Worm (Caenorhabditis elegans) whole organism, early embryonic: ENCODE data around the gene Y45F10D.7.

ENCODE experiments used
- B0310.2 ChIP-seq: sonication (generic microtip); optimal IDR thresholded peaks from 2 replicates; lab custom pipeline; 2016; ENCODE audit warnings: mild to moderate bottlenecking, missing genetic modification characterization, missing compliant biosample characterization
- F13C5.2 ChIP-seq: sonication (generic microtip); optimal IDR thresholded peaks from 2 replicates; lab custom pipeline; 2017; ENCODE audit warnings: mild to moderate bottlenecking, missing genetic modification characterization, inconsistent platforms, missing compliant biosample characterization
- aly-1 ChIP-seq: sonication (generic microtip); optimal IDR thresholded peaks from 2 replicates; lab custom pipeline; 2016; ENCODE audit warnings: missing genetic modification characterization, missing compliant biosample characterization
- ama-1 ChIP-seq: fragments of 150-350 bp; optimal IDR thresholded peaks from 2 replicates; lab custom pipeline; 2014
- ceh-13 ChIP-seq: fragments of 200-800 bp; sonication (Bioruptor generic); optimal IDR thresholded peaks from 2 replicates; lab custom pipeline; 2018; ENCODE audit warnings: mild to moderate bottlenecking, missing genetic modification characterization, missing compliant biosample characterization
- ceh-36 ChIP-seq: sonication (generic microtip); optimal IDR thresholded peaks from 2 replicates; lab custom pipeline; 2016; ENCODE audit warnings: missing genetic modification characterization, inconsistent platforms, missing compliant biosample characterization
- ets-7 ChIP-seq: sonication (generic microtip); optimal IDR thresholded peaks from 2 replicates; lab custom pipeline; 2016; ENCODE audit warnings: missing genotype, missing genetic modification characterization, missing compliant biosample characterization
- flt-1 ChIP-seq: fragments of 200-800 bp; sonication (Bioruptor generic); IDR thresholded peaks from 2 replicates; pipeline ENCODE4 v1.3.6; 2022; ENCODE audit warnings: missing genetic modification characterization, missing compliant biosample characterization
- hmbx-1 ChIP-seq: sonication (generic microtip); optimal IDR thresholded peaks from 2 replicates; lab custom pipeline; 2016; ENCODE audit warnings: mild to moderate bottlenecking, missing genetic modification characterization, missing compliant biosample characterization
- hmg-4 ChIP-seq: fragments of 200-800 bp; sonication (Bioruptor generic); optimal IDR thresholded peaks from 2 replicates; lab custom pipeline; 2018; ENCODE audit warnings: mild to moderate bottlenecking, missing genetic modification characterization, missing compliant biosample characterization
- hnd-1 ChIP-seq: sonication (generic microtip); optimal IDR thresholded peaks from 2 replicates; lab custom pipeline; 2016; ENCODE audit warnings: missing genetic modification characterization, missing compliant biosample characterization
- pes-1 ChIP-seq: fragments of 200-800 bp; sonication (Bioruptor generic); IDR thresholded peaks from 2 replicates; pipeline ENCODE4 v1.3.6; 2022; ENCODE audit warnings: missing genetic modification reagents, missing genetic modification characterization, missing compliant biosample characterization
- scrt-1 ChIP-seq: fragments of 200-800 bp; sonication (Bioruptor generic); IDR thresholded peaks from 2 replicates; pipeline ENCODE4 v1.3.6; 2022; ENCODE audit warnings: missing genetic modification characterization, missing compliant biosample characterization
- sea-1 ChIP-seq: fragments of 200-800 bp; sonication (Bioruptor generic); conservative IDR thresholded peaks from 2 replicates; pipeline ENCODE4 v1.3.6; 2022; ENCODE audit warnings: missing genetic modification characterization, missing compliant biosample characterization
- tbx-11 ChIP-seq: fragments of 200-800 bp; sonication (Bioruptor generic); IDR thresholded peaks from 2 replicates; pipeline ENCODE4 v1.3.6; 2022; ENCODE audit warnings: missing genetic modification characterization, missing compliant biosample characterization
- tbx-37 ChIP-seq: fragments of 200-800 bp; sonication (Bioruptor generic); conservative IDR thresholded peaks from 2 replicates; pipeline ENCODE4 v1.3.6; 2022; ENCODE audit warnings: missing genetic modification reagents, missing genetic modification characterization, missing compliant biosample characterization
- tra-4 ChIP-seq: sonication (generic microtip); optimal IDR thresholded peaks from 2 replicates; lab custom pipeline; 2017; ENCODE audit warnings: missing genetic modification characterization, missing compliant biosample characterization

Y45F10D.7 gene

ce11 chrIV:13788652-13789051 is at the start of gene Y45F10D.7, which contains the start of gene sas-6:
Gene Y45F10D.7, plus strand, starts transcription at chrIV:13788907.
Gene sas-6, minus strand, starts transcription at chrIV:13788731.
- TF ChIP-seq pes-1 (GFP tag; lab: Robert Waterston, UW) (0 out of 2 replicates have a peak, but pooled peaks have one; percentile 47), ets-7 (no peak), tra-4 (tag; lab: Kevin White, UChicago) (no peak), flt-1 (GFP tag; lab: Robert Waterston, UW) (0 out of 2 replicates have a peak, but pooled peaks have one; percentile 22), scrt-1 (GFP tag; lab: Robert Waterston, UW) (no peak), hnd-1 (no peak), tbx-11 (GFP tag; lab: Robert Waterston, UW) (0 out of 2 replicates have a peak, but pooled peaks have one; percentile 40), sea-1 (no peak), F13C5.2 (peak; percentile 84), ama-1 (lab: Kevin White, UChicago) (no peak)

DNA sequence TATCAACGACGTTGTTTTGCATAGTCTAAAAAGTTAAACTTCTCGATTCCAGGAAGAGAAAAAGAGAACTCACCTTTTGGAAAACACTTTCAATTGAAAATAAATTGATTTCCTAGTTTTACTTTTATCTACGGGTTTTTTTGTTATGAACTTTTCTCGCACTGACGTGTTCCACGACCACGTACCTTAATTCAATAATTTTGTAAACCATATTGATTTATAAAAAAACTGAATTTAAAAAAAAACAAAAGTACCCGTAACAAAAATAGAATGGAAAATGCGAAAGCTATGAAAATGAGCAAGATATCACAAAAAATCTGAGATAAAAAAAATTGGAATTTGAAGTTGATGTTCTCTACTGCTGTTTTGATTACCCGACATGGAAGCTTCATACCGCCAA is 46.5 kb upstream of the Y45F10D.7 start, which contains the start of gene C47A4.3:
Gene C47A4.3, minus strand, starts transcription at position 101 of the 400 bp plus-strand sequence.
- TF ChIP-seq flt-1 (GFP tag; lab: Robert Waterston, UW) (no peak), hmg-4 (GFP tag; lab: Kevin White, UChicago) (no peak), ceh-13 (GFP tag; lab: Kevin White, UChicago) (no peak), sea-1 (no peak)

ce11 chrIV:13745409-13745808 is 43.3 kb upstream of the Y45F10D.7 start, which contains the start of gene C47A4.5:
Gene C47A4.5, plus strand, starts transcription at chrIV:13745709.
- TF ChIP-seq tra-4 (tag; lab: Kevin White, UChicago), result no peak

DNA sequence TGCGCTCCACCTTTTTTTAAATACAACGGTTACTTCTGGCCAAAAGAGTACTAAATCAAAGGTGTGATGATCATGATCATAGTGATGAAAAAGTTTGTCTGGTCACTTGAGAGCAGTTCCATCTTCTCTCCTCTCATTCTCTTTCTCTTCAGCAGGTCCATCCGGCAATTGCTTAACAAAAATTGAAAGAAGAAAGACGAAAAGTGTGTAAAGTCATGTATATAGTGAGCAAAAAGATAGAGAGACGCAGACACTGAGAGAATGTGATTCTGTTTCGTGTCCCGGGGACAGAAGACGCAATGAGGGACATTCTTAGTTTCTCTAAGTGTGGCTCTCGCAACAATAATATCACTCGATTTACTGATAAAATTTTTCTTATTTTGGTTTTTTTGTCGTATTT is 39.9 kb upstream of the Y45F10D.7 start:
- TF ChIP-seq hmbx-1 (tag; lab: Kevin White, UChicago) (no peak), B0310.2 (tag; lab: Kevin White, UChicago) (no peak), hmg-4 (GFP tag; lab: Kevin White, UChicago) (no peak), ceh-13 (GFP tag; lab: Kevin White, UChicago) (no peak), hnd-1 (no peak), scrt-1 (GFP tag; lab: Robert Waterston, UW) (no peak), tbx-11 (GFP tag; lab: Robert Waterston, UW) (no peak), tbx-37 (GFP tag; lab: Robert Waterston, UW) (no peak), sea-1 (no peak), ama-1 (lab: Kevin White, UChicago) (no peak), ets-7 (no peak)

DNA sequence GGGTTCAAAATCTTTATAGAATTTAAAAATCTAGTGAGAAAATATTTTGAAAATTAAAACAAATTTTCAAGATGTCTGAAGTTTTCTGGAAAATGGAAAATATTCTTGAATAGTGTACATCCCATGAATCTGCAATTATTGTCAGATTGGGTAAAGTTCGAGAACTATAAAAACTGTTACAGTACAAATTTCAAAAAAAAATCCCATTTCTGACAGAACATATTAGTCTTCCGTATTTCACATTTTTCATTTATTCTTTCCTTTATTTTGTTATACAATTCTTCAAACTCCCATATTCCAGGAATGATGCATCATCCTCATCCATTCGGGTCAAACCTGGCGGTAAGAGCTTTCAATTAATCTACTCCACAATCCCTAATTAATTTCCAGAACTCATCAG is 38.7 kb upstream of the Y45F10D.7 start, which contains the start of gene sorb-1:
Gene sorb-1, plus strand, starts transcription at position 301 of the 400 bp plus-strand sequence.
- TF ChIP-seq B0310.2 (tag; lab: Kevin White, UChicago) (no peak), ceh-13 (GFP tag; lab: Kevin White, UChicago) (no peak), F13C5.2 (no peak)

- no peak for TF ChIP-seq scrt-1 (GFP tag; lab: Robert Waterston, UW)
- TF ChIP-seq ets-7, result no peak
- no peak for TF ChIP-seq sea-1
- no peak for TF ChIP-seq hnd-1
- no peak for TF ChIP-seq tra-4 (tag; lab: Kevin White, UChicago)
- no peak for TF ChIP-seq aly-1 (tag; lab: Kevin White, UChicago)
- TF ChIP-seq ceh-36, result no peak
- TF ChIP-seq ama-1 (lab: Kevin White, UChicago), result no peak
- TF ChIP-seq flt-1 (GFP tag; lab: Robert Waterston, UW), result no peak
- no peak for TF ChIP-seq B0310.2 (tag; lab: Kevin White, UChicago)
- no peak for TF ChIP-seq tbx-37 (GFP tag; lab: Robert Waterston, UW)
- TF ChIP-seq hmg-4 (GFP tag; lab: Kevin White, UChicago), result no peak
Measured at ce11 chrIV:13755619-13756018, 33.1 kb upstream of the Y45F10D.7 start.

DNA sequence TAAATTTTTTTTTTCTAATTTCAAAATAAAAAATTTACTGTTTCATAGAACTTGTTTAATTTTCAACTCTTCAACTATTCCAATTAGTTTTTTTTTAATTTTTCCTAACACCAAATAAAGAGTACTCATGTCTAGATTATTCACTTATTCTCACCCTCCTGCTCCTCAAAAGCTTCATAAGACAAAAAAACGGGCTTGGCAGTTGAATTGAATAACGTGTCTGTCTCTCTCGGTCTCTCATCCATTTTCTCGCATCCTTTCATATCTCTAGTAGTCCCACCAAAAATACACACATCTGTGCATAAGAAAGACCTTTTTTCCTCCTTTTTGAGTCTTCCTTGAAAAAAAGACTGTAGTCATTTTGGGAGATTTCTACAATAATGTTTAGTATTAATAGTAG is 25.3 kb upstream of the Y45F10D.7 start:
- TF ChIP-seq flt-1 (GFP tag; lab: Robert Waterston, UW), result no peak
- TF ChIP-seq aly-1 (tag; lab: Kevin White, UChicago), result no peak
- no peak for TF ChIP-seq ets-7
- no peak for TF ChIP-seq scrt-1 (GFP tag; lab: Robert Waterston, UW)
- TF ChIP-seq F13C5.2, result no peak
- no peak for TF ChIP-seq hmbx-1 (tag; lab: Kevin White, UChicago)
- TF ChIP-seq tra-4 (tag; lab: Kevin White, UChicago), result no peak
- TF ChIP-seq tbx-37 (GFP tag; lab: Robert Waterston, UW), result no peak
- no peak for TF ChIP-seq tbx-11 (GFP tag; lab: Robert Waterston, UW)
- TF ChIP-seq hmg-4 (GFP tag; lab: Kevin White, UChicago), result no peak
- TF ChIP-seq sea-1, result no peak
- no peak for TF ChIP-seq ceh-13 (GFP tag; lab: Kevin White, UChicago)
- no peak for TF ChIP-seq pes-1 (GFP tag; lab: Robert Waterston, UW)

- TF ChIP-seq flt-1 (GFP tag; lab: Robert Waterston, UW), result no peak
- TF ChIP-seq ets-7, result no peak
- TF ChIP-seq F13C5.2, result no peak
- no peak for TF ChIP-seq ceh-13 (GFP tag; lab: Kevin White, UChicago)
- no peak for TF ChIP-seq ceh-36
- no peak for TF ChIP-seq ama-1 (lab: Kevin White, UChicago)
- TF ChIP-seq hmbx-1 (tag; lab: Kevin White, UChicago), result no peak
- TF ChIP-seq B0310.2 (tag; lab: Kevin White, UChicago), result no peak
- no peak for TF ChIP-seq pes-1 (GFP tag; lab: Robert Waterston, UW)
Measured at ce11 chrIV:13764708-13765107, 24.0 kb upstream of the Y45F10D.7 start.
